Fruit fly (Drosophila melanogaster): ENCODE measurements around the gene CG6244.

The CG6244 gene

DNA sequence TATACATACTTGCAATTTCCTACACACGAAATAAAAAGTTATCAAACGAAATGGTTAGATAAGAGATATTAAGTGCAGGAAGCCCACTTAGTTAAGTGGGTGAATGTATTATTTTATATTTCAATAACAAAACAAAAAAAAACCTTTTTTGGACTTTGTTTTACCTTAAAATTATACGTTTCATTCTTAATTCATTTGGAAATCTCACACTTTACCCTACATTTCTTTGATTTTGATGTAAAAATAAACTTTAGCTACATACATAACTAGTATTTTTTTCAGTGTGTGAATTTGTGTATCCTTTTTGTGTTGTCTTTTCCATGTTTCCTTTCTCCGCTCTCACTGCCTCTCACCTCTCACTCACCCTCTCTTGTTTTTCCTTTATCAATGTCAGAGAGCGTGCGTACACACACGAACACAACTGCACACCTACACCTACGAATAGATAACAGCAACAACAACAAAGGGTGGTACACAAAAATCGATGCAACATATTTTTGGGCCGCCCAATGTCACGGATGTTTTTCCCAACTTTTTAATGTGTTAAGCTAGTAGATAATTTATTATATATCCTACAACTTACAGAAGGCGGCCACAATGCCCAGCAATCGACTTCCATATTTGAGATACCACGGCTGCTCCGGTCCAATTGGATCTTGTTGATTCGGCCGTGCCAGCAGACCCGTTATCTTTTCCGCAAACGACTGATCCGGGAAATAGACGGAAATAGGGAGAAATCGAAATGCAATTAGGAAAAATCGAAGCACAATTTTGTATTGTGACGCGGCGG, 7.4 kb downstream of the CG6244 start (continued):
- TF ChIP-seq lola (GFP tag; optimal IDR thresholded peaks at IDR 0.05) (peak in 1 of 3 experiments; percentile 71), ssp (GFP tag; IDR thresholded peaks at IDR 0.05) (no peak), Hr78 (GFP tag; optimal IDR thresholded peaks at IDR 0.05) (no peak), Ptx1 (GFP tag; IDR thresholded peaks at IDR 0.05) (peak; percentile 68), CG6689 (GFP tag; IDR thresholded peaks at IDR 0.05) (no peak; the same call in 1 of the 2 replicates), Dfd (GFP tag; optimal IDR thresholded peaks at IDR 0.05) (peak in 1 of 2 experiments; percentile 70), kni (GFP tag; optimal IDR thresholded peaks at IDR 0.05) (no peak), CG4404 (GFP tag; IDR thresholded peaks at IDR 0.05) (no peak), CG32772 (GFP tag; IDR thresholded peaks at IDR 0.05) (no peak), CG13424 (tag; optimal IDR thresholded peaks at IDR 0.05) (peak; percentile 78), CG33557 (GFP tag; optimal IDR thresholded peaks at IDR 0.05) (peak; percentile 32), MTF-1 (GFP tag; optimal IDR thresholded peaks at IDR 0.05; ENCODE audit: borderline replicate concordance) (no peak), sna (GFP tag; IDR thresholded peaks at IDR 0.05; ENCODE audit: partially characterized antibody) (no peak), Usf (GFP tag; optimal IDR thresholded peaks at IDR 0.05) (peak; percentile 33), MBD-R2 (GFP tag; IDR thresholded peaks at IDR 0.05) (no peak; the same call in 1 of the 2 replicates), CG1792 (GFP tag; optimal IDR thresholded peaks at IDR 0.05) (no peak), Aef1 (GFP tag; IDR thresholded peaks at IDR 0.05) (peak; percentile 46), gfzf (GFP tag; optimal IDR thresholded peaks at IDR 0.05) (no peak), CG32767 (GFP tag; IDR thresholded peaks at IDR 0.05) (0 out of 2 replicates have a peak, but pooled peaks have one; percentile 63), jing (GFP tag; optimal IDR thresholded peaks at IDR 0.05) (peak; percentile 16), CG33213 (GFP tag; optimal IDR thresholded peaks at IDR 0.05) (no peak), slou (GFP tag; optimal IDR thresholded peaks at IDR 0.05) (peak; percentile 44), CG3847 (GFP tag; IDR thresholded peaks at IDR 0.05) (0 out of 2 replicates have a peak, but pooled peaks have one; percentile 25), Lhr (GFP tag; optimal IDR thresholded peaks at IDR 0.05) (no peak), CG31441 (GFP tag; IDR thresholded peaks at IDR 0.05) (peak; percentile 83), unc-4 (GFP tag; IDR thresholded peaks at IDR 0.05; ENCODE audit: partially characterized antibody) (no peak), CG7987 (GFP tag; optimal IDR thresholded peaks at IDR 0.05) (no peak), Fer1 (GFP tag; optimal IDR thresholded peaks at IDR 0.05) (peak; percentile 88), CG14965 (GFP tag; optimal IDR thresholded peaks at IDR 0.05; ENCODE audit: borderline replicate concordance) (peak; percentile 24), Hsf (GFP tag; optimal IDR thresholded peaks at IDR 0.05) (peak; percentile 79), CG9437 (GFP tag; optimal IDR thresholded peaks at IDR 0.05) (peak; percentile 57), CG14014 (GFP tag; IDR thresholded peaks at IDR 0.05) (peak; percentile 48; the same call in 1 of the 2 replicates), CG6791 (GFP tag; IDR thresholded peaks at IDR 0.05; ENCODE audit: partially characterized antibody) (no peak), Mad (GFP tag; optimal IDR thresholded peaks at IDR 0.05) (peak; percentile 23), cad (GFP tag; optimal IDR thresholded peaks at IDR 0.05) (no peak), Hmr (GFP tag; optimal IDR thresholded peaks at IDR 0.05) (peak; percentile 89), repo (GFP tag; optimal IDR thresholded peaks at IDR 0.05) (no peak), croc (GFP tag; conservative IDR thresholded peaks at IDR 0.05) (peak; percentile 31; the same call in 1 of the 3 replicates), p53 (GFP tag; optimal IDR thresholded peaks at IDR 0.05) (no peak), CG10274 (GFP tag; optimal IDR thresholded peaks at IDR 0.05) (no peak), CG4282 (GFP tag; optimal IDR thresholded peaks at IDR 0.05) (no peak), caup (GFP tag; optimal IDR thresholded peaks at IDR 0.05; ENCODE audit: severe bottlenecking) (peak; percentile 71), hth (optimal IDR thresholded peaks at IDR 0.05) (no peak), CG5953 (GFP tag; IDR thresholded peaks at IDR 0.05) (peak; percentile 23; the same call in 1 of the 2 replicates), CG13123 (GFP tag; optimal IDR thresholded peaks at IDR 0.05) (no peak), Ets97D (GFP tag; optimal IDR thresholded peaks at IDR 0.05) (no peak), CG4707 (GFP tag; optimal IDR thresholded peaks at IDR 0.05) (no peak), C15 (GFP tag; IDR thresholded peaks at IDR 0.05) (no peak), CG6272 (GFP tag; IDR thresholded peaks at IDR 0.05) (no peak)

Measured in whole organism, embryonic.